Fruit fly (Drosophila melanogaster): ENCODE measurements around the gene CG31688.

CG31688 gene

dm6 chr2L:20494423-20495052 is 68.5 kb downstream of the CG31688 start, which contains the start of gene CG34007 (continued):
- TF ChIP-seq CG17385 (GFP tag; optimal IDR thresholded peaks at IDR 0.05), result peak; percentile 71
- TF ChIP-seq az2 (GFP tag; optimal IDR thresholded peaks at IDR 0.05), result peak; percentile 77
- peak; percentile 52 for TF ChIP-seq BtbVII (GFP tag; optimal IDR thresholded peaks at IDR 0.05)
- TF ChIP-seq onecut (GFP tag; IDR thresholded peaks at IDR 0.05), result peak; percentile 69
- TF ChIP-seq CG7357 (GFP tag; IDR thresholded peaks at IDR 0.05), result peak; percentile 22; the same call in 1 of the 3 replicates
- TF ChIP-seq vvl (GFP tag; IDR thresholded peaks at IDR 0.05), result peak; percentile 79
- TF ChIP-seq CG11696 (GFP tag; IDR thresholded peaks at IDR 0.05), result no peak
- peak; percentile 75 for TF ChIP-seq Asciz (GFP tag; optimal IDR thresholded peaks at IDR 0.05)
- TF ChIP-seq Ssrp (tag; optimal IDR thresholded peaks at IDR 0.05), result peak; percentile 95
- TF ChIP-seq CG18599 (GFP tag; optimal IDR thresholded peaks at IDR 0.05), result peak; percentile 51
- no peak for TF ChIP-seq br (optimal IDR thresholded peaks at IDR 0.05)
- peak; percentile 29 for TF ChIP-seq CG3163 (GFP tag; optimal IDR thresholded peaks at IDR 0.05)
- TF ChIP-seq jing (GFP tag; optimal IDR thresholded peaks at IDR 0.05), result no peak
- TF ChIP-seq chm (GFP tag; IDR thresholded peaks at IDR 0.05), result peak; percentile 63
- peak; percentile 51 for TF ChIP-seq sd (tag; optimal IDR thresholded peaks at IDR 0.05)
- peak; percentile 72 for TF ChIP-seq CG10147 (GFP tag; optimal IDR thresholded peaks at IDR 0.05)
- TF ChIP-seq MTF-1 (GFP tag; optimal IDR thresholded peaks at IDR 0.05; ENCODE audit: borderline replicate concordance), result peak; percentile 39
- peak; percentile 34 for TF ChIP-seq Kr (GFP tag; optimal IDR thresholded peaks at IDR 0.05)
- no peak for TF ChIP-seq NC2β (GFP tag; optimal IDR thresholded peaks at IDR 0.05)
- peak; percentile 87 for TF ChIP-seq Ptx1 (GFP tag; IDR thresholded peaks at IDR 0.05)
- TF ChIP-seq CG13123 (GFP tag; optimal IDR thresholded peaks at IDR 0.05), result peak; percentile 47
- peak; percentile 11 for TF ChIP-seq psq (GFP tag; optimal IDR thresholded peaks at IDR 0.05)
- peak; percentile 60 for TF ChIP-seq CG4820 (GFP tag; optimal IDR thresholded peaks at IDR 0.05)
- TF ChIP-seq Spps (tag; optimal IDR thresholded peaks at IDR 0.05), result peak; percentile 84
- no peak for TF ChIP-seq Elba2 (GFP tag; optimal IDR thresholded peaks at IDR 0.05)
- no peak for TF ChIP-seq CG18011 (GFP tag; optimal IDR thresholded peaks at IDR 0.05)
- TF ChIP-seq org-1 (GFP tag; optimal IDR thresholded peaks at IDR 0.05), result peak; percentile 53
- no peak for TF ChIP-seq Med (GFP tag)
- TF ChIP-seq nmo (GFP tag; optimal IDR thresholded peaks at IDR 0.05), result peak; percentile 97
- TF ChIP-seq gsb-n (tag; optimal IDR thresholded peaks at IDR 0.05), result peak; percentile 96
- TF ChIP-seq ttk (GFP tag; IDR thresholded peaks at IDR 0.05), result peak; percentile 87
- peak; percentile 86 for TF ChIP-seq trem (tag; optimal IDR thresholded peaks at IDR 0.05)
- TF ChIP-seq CG17359 (tag; optimal IDR thresholded peaks at IDR 0.05), result peak; percentile 74
- peak; percentile 28; the same call in 1 of the 3 replicates for TF ChIP-seq jigr1 (GFP tag; IDR thresholded peaks at IDR 0.05)
- peak; percentile 63 for TF ChIP-seq CG4328 (GFP tag; optimal IDR thresholded peaks at IDR 0.05)
- TF ChIP-seq CG2129 (GFP tag; IDR thresholded peaks at IDR 0.05; ENCODE audit: partially characterized antibody), result no peak
- peak; percentile 46 for TF ChIP-seq zen (tag; optimal IDR thresholded peaks at IDR 0.05)
- peak; percentile 25 for TF ChIP-seq Ravus (GFP tag; IDR thresholded peaks at IDR 0.05)
- peak; percentile 58; the same call in 1 of the 4 replicates for TF ChIP-seq chinmo (GFP tag; IDR thresholded peaks at IDR 0.05; ENCODE audit: partially characterized antibody)
- TF ChIP-seq CG12744 (GFP tag; optimal IDR thresholded peaks at IDR 0.05), result no peak
- peak; percentile 63 for TF ChIP-seq sug (tag; optimal IDR thresholded peaks at IDR 0.05)
- TF ChIP-seq hkb (optimal IDR thresholded peaks at IDR 0.05), result no peak
- peak; percentile 76 for TF ChIP-seq hkb (GFP tag; IDR thresholded peaks at IDR 0.05)
- TF ChIP-seq CG13296 (GFP tag; optimal IDR thresholded peaks at IDR 0.05), result peak; percentile 58
- TF ChIP-seq Stat92E (GFP tag; optimal IDR thresholded peaks at IDR 0.05), result peak in 1 of 3 experiments; percentile 89
- peak; percentile 65 for TF ChIP-seq CG30431 (GFP tag; optimal IDR thresholded peaks at IDR 0.05)
- TF ChIP-seq Lpt (GFP tag; optimal IDR thresholded peaks at IDR 0.05), result no peak
- TF ChIP-seq bab2 (GFP tag; optimal IDR thresholded peaks at IDR 0.05), result no peak
- TF ChIP-seq usp (GFP tag; optimal IDR thresholded peaks at IDR 0.05), result no peak
- TF ChIP-seq B-H2 (GFP tag; optimal IDR thresholded peaks at IDR 0.05), result no peak
